Worm (Caenorhabditis elegans): ENCODE results near the gene W06G6.2.

ce11 chrV:16603102-16603501 is 26.0 kb upstream of the W06G6.2 start, which contains the start of gene T03E6.8:
- TF ChIP-seq lsy-2 (tag; optimal IDR thresholded peaks at IDR 0.05): no peak
- TF ChIP-seq nhr-76 (tag; optimal IDR thresholded peaks at IDR 0.05): no peak
- no peak for TF ChIP-seq nhr-237 (tag; optimal IDR thresholded peaks at IDR 0.05)
- no peak for TF ChIP-seq ztf-11 (tag; optimal IDR thresholded peaks at IDR 0.05)
- TF ChIP-seq unc-62 (GFP tag; optimal IDR thresholded peaks at IDR 0.05): no peak
- TF ChIP-seq unc-39 (tag; optimal IDR thresholded peaks at IDR 0.05): no peak
- no peak for TF ChIP-seq lin-13 (tag; optimal IDR thresholded peaks at IDR 0.05)
- no peak for TF ChIP-seq M03D4.4 (tag; optimal IDR thresholded peaks at IDR 0.05)
- TF ChIP-seq elt-1 (tag; optimal IDR thresholded peaks at IDR 0.05; ENCODE audit: borderline replicate concordance, insufficient read depth): no peak
- no peak for TF ChIP-seq elt-3 (tag; optimal IDR thresholded peaks at IDR 0.05)
- TF ChIP-seq pha-4 (tag; optimal IDR thresholded peaks at IDR 0.05): no peak
- no peak for TF ChIP-seq nhr-12 (tag; optimal IDR thresholded peaks at IDR 0.05)
